Worm (Caenorhabditis elegans) whole organism, young adult: ENCODE data around the gene fbxa-54.

ENCODE experiments used
- B0261.1 ChIP-seq: sonication (generic microtip); optimal IDR thresholded peaks from 2 replicates; lab custom pipeline; 2016; ENCODE audit warnings: mild to moderate bottlenecking, missing genetic modification characterization, moderate library complexity, missing compliant biosample characterization
- C06A6.2 ChIP-seq: fragments of 200-800 bp; sonication (Bioruptor generic); conservative IDR thresholded peaks from 2 replicates; pipeline ENCODE4 v1.3.6; 2022; ENCODE audit warnings: missing genetic modification characterization, missing compliant biosample characterization
- C17E4.6 ChIP-seq: fragments of 200-800 bp; sonication (Bioruptor generic); IDR thresholded peaks from 2 replicates; pipeline ENCODE4 v1.3.6; 2022; ENCODE audit warnings: missing genetic modification reagents, missing genetic modification characterization, missing compliant biosample characterization
- F22D6.2 ChIP-seq: sonication (generic microtip); optimal IDR thresholded peaks from 2 replicates; lab custom pipeline; 2016; ENCODE audit warnings: mild to moderate bottlenecking, missing genetic modification characterization, missing compliant biosample characterization
- Y67H2A.10 ChIP-seq: fragments of 200-800 bp; sonication (Bioruptor generic); conservative IDR thresholded peaks from 2 replicates; pipeline ENCODE4 v1.3.6; 2022; ENCODE audit warnings: missing genetic modification reagents, missing genetic modification characterization, missing compliant biosample characterization
- ZK185.1 ChIP-seq: sonication (generic microtip); optimal IDR thresholded peaks from 2 replicates; lab custom pipeline; 2016; ENCODE audit warnings: mild to moderate bottlenecking, missing genetic modification characterization, missing compliant biosample characterization; ENCODE audit not compliant: poor library complexity, severe bottlenecking
- aptf-2 ChIP-seq: fragments of 200-800 bp; sonication (Bioruptor generic); conservative IDR thresholded peaks from 2 replicates; pipeline ENCODE4 v1.3.6; 2022; ENCODE audit warnings: missing genetic modification reagents, missing genetic modification characterization, missing compliant biosample characterization
- aptf-3 ChIP-seq: fragments of 200-800 bp; sonication (Bioruptor generic); IDR thresholded peaks from 2 replicates; pipeline ENCODE4 v1.3.6; 2022; ENCODE audit warnings: missing genetic modification characterization, missing compliant biosample characterization
- attf-6 ChIP-seq: fragments of 200-800 bp; sonication (Bioruptor generic); IDR thresholded peaks from 2 replicates; pipeline ENCODE4 v1.3.6; 2022; ENCODE audit warnings: missing genetic modification reagents, missing genetic modification characterization, missing compliant biosample characterization
- ccch-3 ChIP-seq: fragments of 200-800 bp; sonication (Bioruptor generic); optimal IDR thresholded peaks from 2 replicates; lab custom pipeline; 2018; ENCODE audit warnings: mild to moderate bottlenecking, missing genetic modification characterization, missing compliant biosample characterization
- ceh-27 ChIP-seq: fragments of 200-800 bp; sonication (Bioruptor generic); optimal IDR thresholded peaks from 2 replicates; lab custom pipeline; 2018; ENCODE audit warnings: mild to moderate bottlenecking, missing genetic modification characterization, moderate library complexity, missing compliant biosample characterization
- ceh-40 ChIP-seq: fragments of 200-800 bp; sonication (Bioruptor generic); IDR thresholded peaks from 2 replicates; pipeline ENCODE4 v1.3.6; 2022; ENCODE audit warnings: missing genetic modification characterization, missing compliant biosample characterization
- ceh-79 ChIP-seq: sonication (generic microtip); optimal IDR thresholded peaks from 2 replicates; lab custom pipeline; 2017; ENCODE audit warnings: mild to moderate bottlenecking, missing genetic modification characterization, missing compliant biosample characterization
- dox-1 ChIP-seq: fragments of 200-800 bp; sonication (Bioruptor generic); IDR thresholded peaks from 2 replicates; pipeline ENCODE4 v1.3.6; 2022; ENCODE audit warnings: missing genetic modification reagents, missing genetic modification characterization, missing compliant biosample characterization
- dpff-1 ChIP-seq: sonication (generic microtip); optimal IDR thresholded peaks from 2 replicates; lab custom pipeline; 2017; ENCODE audit warnings: mild to moderate bottlenecking, missing genetic modification characterization, missing compliant biosample characterization
- efl-1 ChIP-seq: fragments of 150-350 bp; optimal IDR thresholded peaks from 2 replicates; lab custom pipeline; 2014; ENCODE audit warnings: missing biosample characterization, missing genetic modification reagents, missing genetic modification characterization
- egrh-3 ChIP-seq: fragments of 200-800 bp; sonication (Bioruptor generic); IDR thresholded peaks from 2 replicates; pipeline ENCODE4 v1.3.6; 2022; ENCODE audit warnings: missing genetic modification reagents, missing genetic modification characterization, missing compliant biosample characterization
- ets-4 ChIP-seq: fragments of 200-800 bp; sonication (Bioruptor generic); optimal IDR thresholded peaks from 2 replicates; lab custom pipeline; 2018; ENCODE audit warnings: mild to moderate bottlenecking, missing genetic modification characterization, missing compliant biosample characterization
- hlh-26 ChIP-seq: fragments of 200-800 bp; sonication (Bioruptor generic); conservative IDR thresholded peaks from 2 replicates; pipeline ENCODE4 v1.3.6; 2022; ENCODE audit warnings: missing genetic modification reagents, missing genetic modification characterization, missing compliant biosample characterization
- hmg-1.2 ChIP-seq: fragments of 200-800 bp; sonication (Bioruptor generic); IDR thresholded peaks from 2 replicates; pipeline ENCODE4 v1.3.6; 2022; ENCODE audit warnings: missing genetic modification reagents, missing genetic modification characterization, missing compliant biosample characterization
- lag-1 ChIP-seq: fragments of 200-800 bp; sonication (Bioruptor generic); IDR thresholded peaks from 2 replicates; pipeline ENCODE4 v1.3.6; 2022; ENCODE audit warnings: missing genetic modification reagents, missing genetic modification characterization, missing compliant biosample characterization
- let-526 ChIP-seq: fragments of 200-800 bp; sonication (Bioruptor generic); IDR thresholded peaks from 2 replicates; pipeline ENCODE4 v1.3.6; 2022; ENCODE audit warnings: missing genetic modification reagents, missing genetic modification characterization, missing compliant biosample characterization
- lin-54 ChIP-seq: fragments of 200-800 bp; sonication (Bioruptor generic); optimal IDR thresholded peaks from 2 replicates; lab custom pipeline; 2018; ENCODE audit warnings: mild to moderate bottlenecking, missing genetic modification characterization, missing compliant biosample characterization
- lsl-1 ChIP-seq: fragments of 200-800 bp; sonication (Bioruptor generic); optimal IDR thresholded peaks from 2 replicates; lab custom pipeline; 2018; ENCODE audit warnings: mild to moderate bottlenecking, missing genetic modification characterization, moderate library complexity, missing compliant biosample characterization
- madf-10 ChIP-seq: sonication (generic microtip); optimal IDR thresholded peaks from 2 replicates; lab custom pipeline; 2016; ENCODE audit warnings: mild to moderate bottlenecking, missing genetic modification characterization, missing compliant biosample characterization
- mes-4 ChIP-seq: sonication (generic microtip); optimal IDR thresholded peaks from 2 replicates; lab custom pipeline; 2016; ENCODE audit warnings: missing genotype, missing genetic modification characterization, missing compliant biosample characterization
- nfya-2 ChIP-seq: fragments of 200-800 bp; sonication (Bioruptor generic); IDR thresholded peaks from 2 replicates; pipeline ENCODE4 v1.3.6; 2022; ENCODE audit warnings: missing genetic modification reagents, missing genetic modification characterization, missing compliant biosample characterization
- nhr-120 ChIP-seq: fragments of 200-800 bp; sonication (Bioruptor generic); IDR thresholded peaks from 2 replicates; pipeline ENCODE4 v1.3.6; 2022; ENCODE audit warnings: missing genetic modification characterization, missing compliant biosample characterization
- nhr-179 ChIP-seq: sonication (generic microtip); optimal IDR thresholded peaks from 2 replicates; lab custom pipeline; 2016; ENCODE audit warnings: mild to moderate bottlenecking, missing genetic modification characterization, missing compliant biosample characterization
- pbrm-1 ChIP-seq: fragments of 200-800 bp; sonication (Bioruptor generic); IDR thresholded peaks from 2 replicates; pipeline ENCODE4 v1.3.6; 2022; ENCODE audit warnings: missing genetic modification reagents, missing genetic modification characterization, missing compliant biosample characterization
- pha-4 ChIP-seq: fragments of 150-350 bp; sonication (generic microtip); optimal IDR thresholded peaks from 2 replicates; lab custom pipeline; 2014; ENCODE audit warnings: missing biosample characterization, missing genetic modification reagents, missing genetic modification characterization
- repo-1 ChIP-seq: sonication (generic microtip); optimal IDR thresholded peaks from 2 replicates; lab custom pipeline; 2017; ENCODE audit warnings: mild to moderate bottlenecking, missing genetic modification characterization, missing compliant biosample characterization
- rpc-1 ChIP-seq, 2 experiments: fragments of 150-350 bp in 1 of 2; sonication (generic microtip) in 1 of 2; optimal IDR thresholded peaks; 2 replicates each; lab custom pipeline; 2014 to 2018; ENCODE audit warnings: missing biosample characterization in 1 of 2, missing genetic modification characterization in 1 of 2, missing genetic modification reagents in 1 of 2, missing genotype in 1 of 2
- snpc-1.1 ChIP-seq: sonication (generic microtip); optimal IDR thresholded peaks from 2 replicates; lab custom pipeline; 2017; ENCODE audit warnings: missing genetic modification characterization, mild to moderate bottlenecking, missing compliant biosample characterization, antibody characterized with exemption, moderate library complexity, missing genotype, missing genetic modification reagents; ENCODE audit not compliant: insufficient read depth
- snpc-4 ChIP-seq, 5 experiments: fragments of 150-350 bp in 1 of 5; sonication (generic microtip) in 4 of 5; optimal IDR thresholded peaks; 2 replicates each; lab custom pipeline; 2014 to 2018; ENCODE audit warnings: missing genetic modification characterization in 5 of 5, missing biosample characterization in 3 of 5, antibody characterized with exemption in 2 of 5, mild to moderate bottlenecking in 2 of 5, missing compliant biosample characterization in 2 of 5, missing genotype in 2 of 5, moderate library complexity in 2 of 5, missing genetic modification reagents in 1 of 5
- tbp1 ChIP-seq: fragments of 200-800 bp; sonication (Bioruptor generic); optimal IDR thresholded peaks from 2 replicates; lab custom pipeline; 2018; ENCODE audit warnings: mild to moderate bottlenecking, missing genetic modification characterization, missing compliant biosample characterization
- tlf-1 ChIP-seq: fragments of 200-800 bp; sonication (Bioruptor generic); optimal IDR thresholded peaks from 2 replicates; lab custom pipeline; 2018; ENCODE audit warnings: mild to moderate bottlenecking, missing genetic modification characterization, missing compliant biosample characterization
- unc-62 ChIP-seq: fragments of 150-350 bp; optimal IDR thresholded peaks from 2 replicates; lab custom pipeline; 2014; ENCODE audit warnings: missing biosample characterization, missing genetic modification reagents, missing genetic modification characterization
- zfh-2 ChIP-seq: fragments of 200-800 bp; sonication (Bioruptor generic); conservative IDR thresholded peaks from 2 replicates; pipeline ENCODE4 v1.3.6; 2022; ENCODE audit warnings: missing genetic modification reagents, missing genetic modification characterization, missing compliant biosample characterization
- ztf-22 ChIP-seq: fragments of 200-800 bp; sonication (Bioruptor generic); optimal IDR thresholded peaks from 2 replicates; lab custom pipeline; 2018; ENCODE audit warnings: mild to moderate bottlenecking, missing genetic modification characterization, moderate library complexity, missing compliant biosample characterization

fbxa-54 gene

DNA sequence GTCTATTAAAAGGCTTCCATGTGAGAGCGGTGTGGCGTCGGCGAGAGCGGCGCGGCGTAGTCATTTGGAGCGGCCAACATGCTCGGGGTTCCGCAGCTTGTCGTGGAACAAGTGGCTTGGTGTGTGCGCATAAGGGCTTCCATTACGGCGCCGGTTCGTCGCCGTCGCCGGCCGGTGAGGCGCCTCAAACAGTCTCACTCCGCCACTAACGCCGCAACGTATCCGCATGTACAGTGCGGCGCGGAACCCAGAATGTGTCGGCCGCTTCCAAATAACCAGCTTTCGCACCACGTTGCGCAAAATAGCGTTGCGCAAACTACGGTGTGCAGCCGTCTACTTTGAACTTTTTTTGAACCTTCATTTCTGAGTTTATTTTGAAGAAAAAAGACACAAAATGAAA, 14.8 kb downstream of the fbxa-54 start (continued):
- TF ChIP-seq pha-4 (tag; lab: Kevin White, UChicago) (no peak), ceh-27 (no peak), lin-54 (GFP tag; lab: Kevin White, UChicago) (no peak), hlh-26 (GFP tag; lab: Robert Waterston, UW) (no peak), pbrm-1 (GFP tag; lab: Robert Waterston, UW) (0 out of 2 replicates have a peak, but pooled peaks have one; percentile 18), unc-62 (GFP tag; lab: Kevin White, UChicago) (no peak), nhr-179 (no peak), hmg-1.2 (0 out of 2 replicates have a peak, but pooled peaks have one; percentile 24), ccch-3 (GFP tag; lab: Kevin White, UChicago) (no peak), snpc-4 (GFP tag; optimal IDR thresholded peaks at IDR 0.05; lab: Kevin White, UChicago) (no peak), snpc-4 (tag; optimal IDR thresholded peaks at IDR 0.05; lab: Kevin White, UChicago) (peak in 1 of 4 experiments; percentile 86), ZK185.1 (tag; lab: Kevin White, UChicago) (no peak), ztf-22 (GFP tag; lab: Kevin White, UChicago) (no peak), zfh-2 (GFP tag; lab: Robert Waterston, UW) (peak; percentile 84), let-526 (no peak), aptf-2 (GFP tag; lab: Robert Waterston, UW) (no peak), C17E4.6 (no peak), attf-6 (GFP tag; lab: Robert Waterston, UW) (no peak), madf-10 (tag; lab: Kevin White, UChicago) (no peak), tlf-1 (GFP tag; lab: Kevin White, UChicago) (no peak), snpc-1.1 (peak; percentile 43), dox-1 (no peak), lag-1 (no peak), nfya-2 (GFP tag; lab: Robert Waterston, UW) (no peak), mes-4 (tag; lab: Kevin White, UChicago) (no peak), tbp1 (GFP tag; lab: Kevin White, UChicago) (no peak), F22D6.2 (tag; lab: Kevin White, UChicago) (no peak), ceh-40 (GFP tag; lab: Robert Waterston, UW) (no peak)

DNA sequence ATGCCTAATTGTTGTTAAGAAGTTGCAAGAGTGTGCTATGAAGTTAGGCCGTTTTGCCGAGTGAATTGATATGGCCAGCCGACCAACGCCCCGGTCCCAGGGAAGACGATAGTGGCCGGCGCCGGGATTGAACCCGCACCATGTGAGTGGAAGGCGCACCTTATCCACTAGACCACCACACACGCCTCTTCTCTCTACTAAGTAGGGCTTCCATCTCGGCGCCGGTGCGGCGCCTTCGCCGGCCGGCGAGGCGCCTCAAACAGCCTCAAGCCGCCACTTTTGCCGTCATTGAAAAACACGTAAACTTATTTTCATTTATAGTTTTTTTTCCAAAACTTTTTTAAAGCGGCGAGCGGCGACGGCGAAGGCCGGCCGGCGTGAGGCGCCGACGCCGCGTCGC, 22.8 kb downstream of the fbxa-54 start:
- TF ChIP-seq tbp1 (GFP tag; lab: Kevin White, UChicago) = peak; percentile 53
- no peak for TF ChIP-seq ets-4
- no peak for TF ChIP-seq repo-1 (tag; lab: Kevin White, UChicago)
- TF ChIP-seq Y67H2A.10 (GFP tag; lab: Robert Waterston, UW) = no peak
- TF ChIP-seq dpff-1 = no peak
- TF ChIP-seq egrh-3 (GFP tag; lab: Robert Waterston, UW) = peak; percentile 52; the same call in 1 of the 2 replicates
- no peak for TF ChIP-seq C06A6.2 (GFP tag; lab: Robert Waterston, UW)
- no peak for TF ChIP-seq ceh-79 (tag; lab: Kevin White, UChicago)
- TF ChIP-seq B0261.1 (tag; lab: Kevin White, UChicago) = peak; percentile 27
- no peak for TF ChIP-seq rpc-1 (optimal IDR thresholded peaks at IDR 0.05; lab: Kevin White, UChicago)
- peak; percentile 38 for TF ChIP-seq rpc-1 (tag; optimal IDR thresholded peaks at IDR 0.05; lab: Kevin White, UChicago)
- TF ChIP-seq efl-1 (GFP tag; lab: Kevin White, UChicago) = no peak
- no peak for TF ChIP-seq aptf-3 (GFP tag; lab: Robert Waterston, UW)
- TF ChIP-seq zfh-2 (GFP tag; lab: Robert Waterston, UW) = peak; percentile 83
- TF ChIP-seq lsl-1 (GFP tag; lab: Kevin White, UChicago) = no peak
- TF ChIP-seq nhr-120 (GFP tag; lab: Robert Waterston, UW) = no peak
- TF ChIP-seq dox-1 = peak; percentile 58
